ENCODE assay signal across 1 fruit fly cellular context in the genomic region with DNA sequence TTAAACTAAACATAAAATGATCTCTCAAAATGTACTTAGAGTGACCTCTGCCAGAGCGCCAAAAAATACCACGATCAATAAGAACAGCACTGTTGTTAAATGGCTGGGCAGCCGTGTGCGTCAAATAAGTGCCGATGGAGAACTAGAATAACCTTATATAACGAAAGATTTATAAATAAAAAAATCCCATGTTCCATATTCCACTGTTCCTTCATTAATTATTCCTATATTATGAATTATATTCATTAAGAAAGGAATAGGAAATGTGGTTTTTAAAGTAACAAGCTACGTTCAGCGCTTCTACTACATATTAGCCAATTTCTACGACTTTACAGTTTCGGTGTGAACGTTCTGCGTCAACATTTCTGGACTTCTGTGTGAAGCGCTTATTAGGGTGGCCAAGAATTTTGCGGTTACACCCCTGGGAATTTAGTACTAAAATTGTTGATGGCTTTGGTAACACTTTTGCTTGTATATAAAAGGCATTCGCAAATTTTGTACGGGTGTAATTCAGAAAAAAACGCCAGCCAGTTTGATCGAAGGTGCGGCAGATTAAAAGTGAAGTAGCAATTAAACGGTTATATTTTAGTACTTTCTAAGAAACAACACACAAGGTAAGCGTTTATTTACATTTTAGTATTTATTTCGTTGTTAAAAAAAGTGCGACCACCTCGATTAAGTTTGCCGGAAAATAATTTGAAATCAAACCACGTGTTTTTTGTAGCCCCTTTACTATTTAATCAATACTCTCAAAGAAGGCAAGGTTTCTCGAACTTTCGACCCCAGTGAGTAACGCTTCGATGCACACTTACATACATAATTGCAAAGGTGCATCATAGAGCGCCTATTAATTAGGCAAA.
A peak's percentile ranks its signal among the peaks of the same experiment; 100 is the strongest.
TF ChIP-seq lines count a peak whose summit lies in the region.

TSS of gene tefu (minus strand) at position 51 of the 860 bp plus-strand sequence.
TSS of gene Hsc70-4 (plus strand) at position 502 of the 860 bp plus-strand sequence.

TF ChIP-seq in whole organism, embryonic, 481 proteins besides CTCF, POLR2A, EP300 and RAD21 (continued from another document):
- TF ChIP-seq Max (GFP tag; optimal IDR thresholded peaks at IDR 0.05; lab: Kevin White, UChicago) (peak; percentile 54), CG1233 (GFP tag; optimal IDR thresholded peaks at IDR 0.05; lab: Kevin White, UChicago) (peak; percentile 61), Meics (GFP tag; optimal IDR thresholded peaks at IDR 0.05; lab: Kevin White, UChicago) (peak; percentile 80), CG2129 (GFP tag; IDR thresholded peaks at IDR 0.05; lab: Robert Waterston, UW; ENCODE audit: partially characterized antibody) (no peak), nerfin-2 (GFP tag; IDR thresholded peaks at IDR 0.05; lab: Robert Waterston, UW; ENCODE audit: partially characterized antibody) (no peak), tll (GFP tag; optimal IDR thresholded peaks at IDR 0.05; lab: Kevin White, UChicago) (peak; percentile 14 to 93), nmo (GFP tag; optimal IDR thresholded peaks at IDR 0.05; lab: Kevin White, UChicago) (peak; percentile 89), CG6254 (GFP tag; optimal IDR thresholded peaks at IDR 0.05; lab: Kevin White, UChicago) (peak; percentile 1), CG4617 (GFP tag; optimal IDR thresholded peaks at IDR 0.05; lab: Kevin White, UChicago; ENCODE audit: borderline replicate concordance) (peak; percentile 38), CG3065 (GFP tag; optimal IDR thresholded peaks at IDR 0.05; lab: Kevin White, UChicago) (peak; percentile 58), otp (GFP tag; IDR thresholded peaks at IDR 0.05; lab: Robert Waterston, UW) (peak; percentile 68; the same call in 1 of the 3 replicates), CG14965 (GFP tag; optimal IDR thresholded peaks at IDR 0.05; lab: Kevin White, UChicago; ENCODE audit: borderline replicate concordance) (no peak), CG7271 (tag; optimal IDR thresholded peaks at IDR 0.05; lab: Kevin White, UChicago) (peak; percentile 59), Sry-β (GFP tag; optimal IDR thresholded peaks at IDR 0.05; lab: Kevin White, UChicago) (peak; percentile 62), onecut (GFP tag; IDR thresholded peaks at IDR 0.05; lab: Robert Waterston, UW) (peak; percentile 85), CG11695 (GFP tag; IDR thresholded peaks at IDR 0.05; lab: Robert Waterston, UW) (no peak), TFAM (GFP tag; optimal IDR thresholded peaks at IDR 0.05; lab: Kevin White, UChicago) (no peak), Usf (GFP tag; optimal IDR thresholded peaks at IDR 0.05; lab: Kevin White, UChicago) (peak; percentile 78), crc (GFP tag; optimal IDR thresholded peaks at IDR 0.05; lab: Kevin White, UChicago) (peak; percentile 8), caup (GFP tag; optimal IDR thresholded peaks at IDR 0.05; lab: Kevin White, UChicago; ENCODE audit: severe bottlenecking) (peak; percentile 38), CG30020 (tag; optimal IDR thresholded peaks at IDR 0.05; lab: Kevin White, UChicago) (peak; percentile 97), MTF-1 (GFP tag; optimal IDR thresholded peaks at IDR 0.05; lab: Kevin White, UChicago; ENCODE audit: borderline replicate concordance) (peak; percentile 36), Six4 (GFP tag; optimal IDR thresholded peaks at IDR 0.05; lab: Kevin White, UChicago) (peak; percentile 44), cwo (GFP tag; optimal IDR thresholded peaks at IDR 0.05; lab: Kevin White, UChicago) (no peak), usp (GFP tag; optimal IDR thresholded peaks at IDR 0.05; lab: Kevin White, UChicago) (no peak), HmgZ (tag; optimal IDR thresholded peaks at IDR 0.05; lab: Kevin White, UChicago) (peak; percentile 64), sr (GFP tag; IDR thresholded peaks at IDR 0.05; lab: Robert Waterston, UW) (no peak; the same call in 2 of the 3 replicates), sisA (GFP tag; IDR thresholded peaks at IDR 0.05; lab: Robert Waterston, UW) (peak; percentile 90), CG8765 (GFP tag; IDR thresholded peaks at IDR 0.05; lab: Robert Waterston, UW) (peak; percentile 78), Lim3 (GFP tag; IDR thresholded peaks at IDR 0.05; lab: Robert Waterston, UW) (no peak), CG4328 (GFP tag; optimal IDR thresholded peaks at IDR 0.05; lab: Kevin White, UChicago) (no peak), CG6791 (GFP tag; IDR thresholded peaks at IDR 0.05; lab: Robert Waterston, UW; ENCODE audit: partially characterized antibody) (peak; percentile 38; the same call in 1 of the 3 replicates), NK7.1 (GFP tag; optimal IDR thresholded peaks at IDR 0.05; lab: Kevin White, UChicago) (no peak), CG8089 (GFP tag; optimal IDR thresholded peaks at IDR 0.05; lab: Kevin White, UChicago) (peak; percentile 53), Doc3 (GFP tag; IDR thresholded peaks at IDR 0.05; lab: Robert Waterston, UW; ENCODE audit: partially characterized antibody) (no peak), lola (GFP tag; optimal IDR thresholded peaks at IDR 0.05; lab: Kevin White, UChicago) (peak in 2 of 3 experiments; percentile 64 to 93), abd-A (tag; optimal IDR thresholded peaks at IDR 0.05; lab: Kevin White, UChicago) (no peak), CG14860 (GFP tag; IDR thresholded peaks at IDR 0.05; lab: Robert Waterston, UW; ENCODE audit: partially characterized antibody) (no peak), CG2116 (GFP tag; optimal IDR thresholded peaks at IDR 0.05; lab: Kevin White, UChicago) (peak; percentile 97), grau (tag; optimal IDR thresholded peaks at IDR 0.05; lab: Kevin White, UChicago) (peak; percentile 80), CG8290 (GFP tag; optimal IDR thresholded peaks at IDR 0.05; lab: Kevin White, UChicago) (peak; percentile 79), CG8290 (tag; optimal IDR thresholded peaks at IDR 0.05; lab: Kevin White, UChicago) (peak in 1 of 2 experiments; percentile 72), CG10267 (tag; optimal IDR thresholded peaks at IDR 0.05; lab: Kevin White, UChicago) (peak; percentile 73), fru (optimal IDR thresholded peaks at IDR 0.05; lab: Kevin White, UChicago) (no peak), Ravus (GFP tag; IDR thresholded peaks at IDR 0.05; lab: Robert Waterston, UW) (peak; percentile 43), HLH4C (GFP tag; IDR thresholded peaks at IDR 0.05; lab: Robert Waterston, UW; ENCODE audit: partially characterized antibody) (peak; percentile 11; the same call in 1 of the 3 replicates), NC2α (GFP tag; optimal IDR thresholded peaks at IDR 0.05; lab: Kevin White, UChicago) (peak; percentile 76), ATbp (GFP tag; optimal IDR thresholded peaks at IDR 0.05; lab: Kevin White, UChicago) (peak; percentile 31), dmrt11E (tag; optimal IDR thresholded peaks at IDR 0.05; lab: Kevin White, UChicago) (peak; percentile 73), CG5180 (GFP tag; optimal IDR thresholded peaks at IDR 0.05; lab: Kevin White, UChicago) (no peak), ERR (GFP tag; optimal IDR thresholded peaks at IDR 0.05; lab: Kevin White, UChicago) (no peak), inv (GFP tag; IDR thresholded peaks at IDR 0.05; lab: Robert Waterston, UW; ENCODE audit: partially characterized antibody) (no peak), CG4424 (GFP tag; optimal IDR thresholded peaks at IDR 0.05; lab: Kevin White, UChicago) (peak; percentile 82), chn (GFP tag; optimal IDR thresholded peaks at IDR 0.05; lab: Kevin White, UChicago) (peak; percentile 82), ase (GFP tag; IDR thresholded peaks at IDR 0.05; lab: Robert Waterston, UW) (peak; percentile 79; the same call in 2 of the 3 replicates), Rx (GFP tag; IDR thresholded peaks at IDR 0.05; lab: Robert Waterston, UW) (peak; percentile 68), Camta (GFP tag; optimal IDR thresholded peaks at IDR 0.05; lab: Kevin White, UChicago) (peak; percentile 61), zfh2 (GFP tag; optimal IDR thresholded peaks at IDR 0.05; lab: Kevin White, UChicago) (peak; percentile 81), fd96Cb (tag; optimal IDR thresholded peaks at IDR 0.05; lab: Kevin White, UChicago) (peak; percentile 80), Oli (tag; optimal IDR thresholded peaks at IDR 0.05; lab: Kevin White, UChicago) (peak; percentile 69), Antp (GFP tag; optimal IDR thresholded peaks at IDR 0.05; lab: Kevin White, UChicago) (peak; percentile 69), corto (GFP tag; optimal IDR thresholded peaks at IDR 0.05; lab: Kevin White, UChicago) (no peak), Tbp (GFP tag; optimal IDR thresholded peaks at IDR 0.05; lab: Kevin White, UChicago) (peak; percentile 80), CG3838 (GFP tag; optimal IDR thresholded peaks at IDR 0.05; lab: Kevin White, UChicago) (peak; percentile 9), HmgD (GFP tag; optimal IDR thresholded peaks at IDR 0.05; lab: Kevin White, UChicago) (peak; percentile 34), PHDP (tag; optimal IDR thresholded peaks at IDR 0.05; lab: Kevin White, UChicago) (peak; percentile 56), Hr3 (GFP tag; optimal IDR thresholded peaks at IDR 0.05; lab: Kevin White, UChicago) (peak; percentile 81), ftz-f1 (GFP tag; optimal IDR thresholded peaks at IDR 0.05; lab: Kevin White, UChicago) (no peak), Atf6 (GFP tag; IDR thresholded peaks at IDR 0.05; lab: Robert Waterston, UW) (peak; percentile 73), Oaz (GFP tag; IDR thresholded peaks at IDR 0.05; lab: Robert Waterston, UW) (peak; percentile 60; the same call in 1 of the 2 replicates), CG12104 (GFP tag; optimal IDR thresholded peaks at IDR 0.05; lab: Kevin White, UChicago) (peak; percentile 71), CG15514 (GFP tag; optimal IDR thresholded peaks at IDR 0.05; lab: Kevin White, UChicago) (peak; percentile 74), z (GFP tag; IDR thresholded peaks at IDR 0.05; lab: Robert Waterston, UW) (no peak; the same call in 2 of the 3 replicates), CG11456 (GFP tag; IDR thresholded peaks at IDR 0.05; lab: Robert Waterston, UW) (peak; percentile 89), Gsc (GFP tag; IDR thresholded peaks at IDR 0.05; lab: Robert Waterston, UW) (peak; percentile 42; the same call in 1 of the 2 replicates), run (tag; optimal IDR thresholded peaks at IDR 0.05; lab: Kevin White, UChicago) (peak; percentile 79), pfk (GFP tag; optimal IDR thresholded peaks at IDR 0.05; lab: Kevin White, UChicago) (peak; percentile 83), croc (GFP tag; conservative IDR thresholded peaks at IDR 0.05; lab: Robert Waterston, UW) (peak; percentile 49; the same call in 2 of the 3 replicates), CG10654 (GFP tag; optimal IDR thresholded peaks at IDR 0.05; lab: Kevin White, UChicago) (peak; percentile 81), CG17829 (tag; optimal IDR thresholded peaks at IDR 0.05; lab: Kevin White, UChicago) (peak; percentile 73), psq (GFP tag; optimal IDR thresholded peaks at IDR 0.05; lab: Kevin White, UChicago) (no peak), zen2 (GFP tag; IDR thresholded peaks at IDR 0.05; lab: Robert Waterston, UW; ENCODE audit: partially characterized antibody) (no peak), so (GFP tag; IDR thresholded peaks at IDR 0.05; lab: Robert Waterston, UW) (peak; percentile 62; the same call in 1 of the 3 replicates), CG11723 (GFP tag; optimal IDR thresholded peaks at IDR 0.05; lab: Kevin White, UChicago) (peak; percentile 69)
